Worm (Caenorhabditis elegans): ENCODE data around the gene cyp-34A9.

Gene cyp-34A9

ce11 chrV:3985104-3985503 lies 14.8 kb upstream of the cyp-34A9 start:
- TF ChIP-seq F16B12.6 (tag; optimal IDR thresholded peaks at IDR 0.05) (no peak), snu-23 (GFP tag; optimal IDR thresholded peaks at IDR 0.05) (no peak), efl-3 (GFP tag; optimal IDR thresholded peaks at IDR 0.05) (no peak), isw-1 (GFP tag; IDR thresholded peaks at IDR 0.05) (no peak), nhr-47 (tag; optimal IDR thresholded peaks at IDR 0.05) (no peak), C16A3.4 (tag; optimal IDR thresholded peaks at IDR 0.05) (no peak), pqm-1 (tag; optimal IDR thresholded peaks at IDR 0.05) (no peak), nhr-28 (tag; optimal IDR thresholded peaks at IDR 0.05) (no peak), unc-86 (tag; optimal IDR thresholded peaks at IDR 0.05) (no peak), C04F5.9 (tag; optimal IDR thresholded peaks at IDR 0.05) (no peak), lin-14 (GFP tag; optimal IDR thresholded peaks at IDR 0.05) (peak; percentile 42), nhr-19 (GFP tag; conservative IDR thresholded peaks at IDR 0.05) (no peak), ceh-88 (GFP tag; IDR thresholded peaks at IDR 0.05) (no peak), pax-3 (tag; optimal IDR thresholded peaks at IDR 0.05) (no peak), elt-3 (tag; optimal IDR thresholded peaks at IDR 0.05) (peak in 1 of 6 experiments; percentile 19), fkh-4 (tag; optimal IDR thresholded peaks at IDR 0.05; ENCODE audit: borderline replicate concordance) (no peak), lir-3 (tag; optimal IDR thresholded peaks at IDR 0.05; ENCODE audit: poor library complexity) (no peak), nhr-20 (tag; optimal IDR thresholded peaks at IDR 0.05) (peak; percentile 42), irx-1 (tag; optimal IDR thresholded peaks at IDR 0.05) (no peak), dsc-1 (tag; optimal IDR thresholded peaks at IDR 0.05) (no peak), tlp-1 (tag; optimal IDR thresholded peaks at IDR 0.05) (no peak), ztf-11 (tag; optimal IDR thresholded peaks at IDR 0.05) (no peak), elt-2 (tag; optimal IDR thresholded peaks at IDR 0.05) (no peak), ces-1 (GFP tag; optimal IDR thresholded peaks at IDR 0.05) (no peak), dpl-1 (GFP tag; optimal IDR thresholded peaks at IDR 0.05) (no peak), C34B4.2 (tag; optimal IDR thresholded peaks at IDR 0.05) (no peak), zip-4 (GFP tag; optimal IDR thresholded peaks at IDR 0.05) (no peak), aha-1 (tag; optimal IDR thresholded peaks at IDR 0.05) (no peak), lin-15B (tag; optimal IDR thresholded peaks at IDR 0.05) (no peak), swsn-7 (tag; optimal IDR thresholded peaks at IDR 0.05) (no peak), snpc-4 (tag; optimal IDR thresholded peaks at IDR 0.05) (no peak), unc-30 (tag; optimal IDR thresholded peaks at IDR 0.05) (no peak), tbx-2 (tag; optimal IDR thresholded peaks at IDR 0.05) (no peak), ztf-4 (tag; optimal IDR thresholded peaks at IDR 0.05) (no peak), efl-1 (optimal IDR thresholded peaks at IDR 0.05) (no peak), efl-1 (GFP tag; optimal IDR thresholded peaks at IDR 0.05 in 1 of 2) (peak in 1 of 2 experiments; percentile 23), nhr-71 (tag; optimal IDR thresholded peaks at IDR 0.05) (peak; percentile 20), skn-1 (tag; optimal IDR thresholded peaks at IDR 0.05) (no peak), nhr-76 (tag; optimal IDR thresholded peaks at IDR 0.05) (no peak), nhr-85 (tag) (peak; percentile 88), ceh-63 (GFP tag; optimal IDR thresholded peaks at IDR 0.05) (no peak), xbp-1 (tag; optimal IDR thresholded peaks at IDR 0.05) (no peak), unc-130 (tag; optimal IDR thresholded peaks at IDR 0.05) (no peak), mep-1 (tag; optimal IDR thresholded peaks at IDR 0.05) (no peak), lsy-2 (tag; optimal IDR thresholded peaks at IDR 0.05) (no peak), ceh-8 (GFP tag; optimal IDR thresholded peaks at IDR 0.05) (no peak), sup-37 (GFP tag; optimal IDR thresholded peaks at IDR 0.05) (no peak), lin-39 (tag; optimal IDR thresholded peaks at IDR 0.05) (no peak), sox-4 (tag; optimal IDR thresholded peaks at IDR 0.05) (no peak), egl-13 (tag; optimal IDR thresholded peaks at IDR 0.05) (no peak), jun-1 (tag; optimal IDR thresholded peaks at IDR 0.05) (no peak), ets-5 (GFP tag; IDR thresholded peaks at IDR 0.05) (no peak), alr-1 (tag; optimal IDR thresholded peaks at IDR 0.05; ENCODE audit: borderline replicate concordance) (no peak), lin-13 (GFP tag; optimal IDR thresholded peaks at IDR 0.05) (no peak), rnt-1 (tag; optimal IDR thresholded peaks at IDR 0.05) (no peak)

All from whole organism, L1 larva.